Worm (Caenorhabditis elegans) whole organism, mixed stage, embryonic: ENCODE data around the gene F08B4.8.

ENCODE experiments used
- blmp-1 ChIP-seq: fragments of 150-350 bp; optimal IDR thresholded peaks from 2 replicates; lab custom pipeline; 2014; ENCODE audit warnings: missing biosample characterization, missing genetic modification characterization
- elt-3 ChIP-seq: fragments of 150-350 bp; optimal IDR thresholded peaks from 2 replicates; lab custom pipeline; 2014; ENCODE audit warnings: missing biosample characterization, missing genetic modification characterization
- flh-1 ChIP-seq: fragments of 200-800 bp; sonication (Bioruptor generic); optimal IDR thresholded peaks from 2 replicates; lab custom pipeline; 2018; ENCODE audit warnings: mild to moderate bottlenecking, missing genetic modification characterization, moderate library complexity, missing compliant biosample characterization
- hlh-1 ChIP-seq: fragments of 150-350 bp; optimal IDR thresholded peaks from 2 replicates; lab custom pipeline; 2014; ENCODE audit warnings: missing biosample characterization, missing genetic modification reagents, missing genetic modification characterization
- lin-13 ChIP-seq: fragments of 150-350 bp; optimal IDR thresholded peaks from 2 replicates; lab custom pipeline; 2014; ENCODE audit warnings: missing biosample characterization, missing genetic modification characterization
- lsy-2 ChIP-seq: fragments of 150-350 bp; optimal IDR thresholded peaks from 2 replicates; lab custom pipeline; 2014; ENCODE audit warnings: missing biosample characterization, missing genetic modification characterization
- mab-5 ChIP-seq: fragments of 150-350 bp; optimal IDR thresholded peaks from 2 replicates; lab custom pipeline; 2014; ENCODE audit warnings: missing biosample characterization, missing genetic modification characterization
- nhr-12 ChIP-seq: fragments of 150-350 bp; optimal IDR thresholded peaks from 2 replicates; lab custom pipeline; 2014; ENCODE audit warnings: missing biosample characterization, missing genetic modification characterization
- nhr-2 ChIP-seq: fragments of 150-350 bp; optimal IDR thresholded peaks from 2 replicates; lab custom pipeline; 2014; ENCODE audit warnings: missing biosample characterization, missing genetic modification characterization
- unc-39 ChIP-seq: fragments of 150-350 bp; optimal IDR thresholded peaks from 2 replicates; lab custom pipeline; 2014; ENCODE audit warnings: missing biosample characterization, missing genetic modification characterization
- ztf-11 ChIP-seq: fragments of 150-350 bp; optimal IDR thresholded peaks from 2 replicates; lab custom pipeline; 2014; ENCODE audit warnings: missing biosample characterization, missing genetic modification characterization

ce11 chrIV:8665778-8666177 is 11.6 kb upstream of the F08B4.8 start:
- TF ChIP-seq blmp-1 (tag; lab: Kevin White, UChicago) (no peak), nhr-12 (tag; lab: Kevin White, UChicago) (no peak), elt-3 (tag; lab: Kevin White, UChicago) (no peak), nhr-2 (no peak), ztf-11 (tag; lab: Kevin White, UChicago) (no peak), lsy-2 (tag; lab: Kevin White, UChicago) (no peak), unc-39 (tag; lab: Kevin White, UChicago) (no peak), flh-1 (GFP tag; lab: Kevin White, UChicago) (no peak), hlh-1 (tag; lab: Kevin White, UChicago) (no peak), lin-13 (tag; lab: Kevin White, UChicago) (no peak), mab-5 (tag; lab: Kevin White, UChicago) (no peak)
